Fruit fly (Drosophila melanogaster) Kc167 (cell line): Measurements from ENCODE around the gene bchs.

ENCODE experiments used
- Myc ChIP-seq: fragments of >200 bp; optimal IDR thresholded peaks from 2 replicates; lab custom pipeline; 2017; ENCODE audit warnings: missing external identifiers
- Sin3A ChIP-seq: fragments of >200 bp; optimal IDR thresholded peaks from 2 replicates; lab custom pipeline; 2018; ENCODE audit warnings: missing external identifiers
- h ChIP-seq: fragments of >200 bp; optimal IDR thresholded peaks from 3 replicates; lab custom pipeline; 2018; ENCODE audit warnings: missing external identifiers
- psq ChIP-seq: fragments of >200 bp; optimal IDR thresholded peaks from 2 replicates; lab custom pipeline; 2017; ENCODE audit warnings: missing external identifiers
- ttk ChIP-seq: sonication (Bioruptor generic); optimal IDR thresholded peaks from 2 replicates; lab custom pipeline; 2017; ENCODE audit warnings: missing external identifiers

dm6 chr2L:5870838-5871702 is 35.9 kb upstream of the bchs start:
- TF ChIP-seq psq (lab: Kevin White, UChicago) (no peak), Sin3A (lab: Kevin White, UChicago) (no peak), h (lab: Kevin White, UChicago) (no peak), Myc (lab: Kevin White, UChicago) (no peak), ttk (no peak)
